Fruit fly (Drosophila melanogaster): ENCODE data around the gene Hex-t1.
A peak's percentile ranks its signal among the peaks of the same experiment; 100 is the strongest.

Gene Hex-t1

DNA sequence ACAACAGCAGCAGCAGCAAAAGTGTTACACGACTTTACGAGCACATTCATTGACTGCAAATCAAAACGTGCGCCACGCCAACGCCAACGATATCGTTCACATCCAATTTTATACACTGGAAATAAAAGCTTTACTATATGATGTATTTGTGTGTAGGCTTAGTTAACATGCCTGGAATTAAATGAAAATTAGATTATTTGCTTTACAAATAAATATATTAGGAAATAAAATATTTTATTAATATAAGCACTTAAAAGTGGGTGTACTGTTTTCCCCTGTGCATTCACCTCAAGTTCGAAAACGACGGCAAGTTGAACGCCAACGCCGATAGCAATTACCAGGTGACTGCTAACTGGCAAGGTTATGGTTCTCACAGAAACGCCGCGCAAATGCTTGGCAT, 39.1 kb upstream of the Hex-t1 start (continued):
- no peak for TF ChIP-seq usp (GFP tag; optimal IDR thresholded peaks at IDR 0.05)
- no peak for TF ChIP-seq unpg (GFP tag; optimal IDR thresholded peaks at IDR 0.05)
- no peak for TF ChIP-seq CoRest (tag; optimal IDR thresholded peaks at IDR 0.05)
- TF ChIP-seq danr (GFP tag; IDR thresholded peaks at IDR 0.05) = peak; percentile 32; the same call in 1 of the 2 replicates
- peak; percentile 30 for TF ChIP-seq CG18599 (GFP tag; optimal IDR thresholded peaks at IDR 0.05)
- TF ChIP-seq HHEX (GFP tag; optimal IDR thresholded peaks at IDR 0.05) = peak; percentile 20
- TF ChIP-seq CG8089 (GFP tag; optimal IDR thresholded peaks at IDR 0.05) = no peak
- no peak for TF ChIP-seq ash1 (GFP tag; optimal IDR thresholded peaks at IDR 0.05)
- TF ChIP-seq CG2116 (GFP tag; optimal IDR thresholded peaks at IDR 0.05) = no peak
- TF ChIP-seq CG11504 (tag; optimal IDR thresholded peaks at IDR 0.05) = peak; percentile 62
- no peak for TF ChIP-seq salm (tag; optimal IDR thresholded peaks at IDR 0.05)
- TF ChIP-seq Nf-YB (GFP tag; optimal IDR thresholded peaks at IDR 0.05) = no peak
- no peak for TF ChIP-seq Six4 (GFP tag; optimal IDR thresholded peaks at IDR 0.05)
- no peak for TF ChIP-seq slou (GFP tag; optimal IDR thresholded peaks at IDR 0.05)
- TF ChIP-seq tio (GFP tag; optimal IDR thresholded peaks at IDR 0.05) = no peak
- peak; percentile 41; the same call in 1 of the 3 replicates for TF ChIP-seq Mrtf (GFP tag; IDR thresholded peaks at IDR 0.05)
- TF ChIP-seq CG42726 (GFP tag; IDR thresholded peaks at IDR 0.05; ENCODE audit: partially characterized antibody) = no peak
- no peak for TF ChIP-seq Dip3 (GFP tag; optimal IDR thresholded peaks at IDR 0.05)
- peak; percentile 23 for TF ChIP-seq Sox100B (GFP tag; optimal IDR thresholded peaks at IDR 0.05)
- peak; percentile 21 for TF ChIP-seq Meics (GFP tag; optimal IDR thresholded peaks at IDR 0.05)
- peak; percentile 60 for TF ChIP-seq CG14441 (GFP tag; IDR thresholded peaks at IDR 0.05)
- TF ChIP-seq CG11560 (tag; IDR thresholded peaks at IDR 0.05) = no peak
- no peak for TF ChIP-seq pzg (GFP tag; optimal IDR thresholded peaks at IDR 0.05)
- no peak for TF ChIP-seq CG10462 (GFP tag; optimal IDR thresholded peaks at IDR 0.05)
- TF ChIP-seq CG11456 (GFP tag; IDR thresholded peaks at IDR 0.05) = 0 out of 3 replicates have a peak, but pooled peaks have one; percentile 30
- peak; percentile 34; the same call in 1 of the 2 replicates for TF ChIP-seq CG31441 (GFP tag; IDR thresholded peaks at IDR 0.05)
- TF ChIP-seq wor (GFP tag; IDR thresholded peaks at IDR 0.05) = no peak
- peak; percentile 73 for TF ChIP-seq Drgx (GFP tag; IDR thresholded peaks at IDR 0.05)
- no peak for TF ChIP-seq CG11723 (GFP tag; optimal IDR thresholded peaks at IDR 0.05)
- TF ChIP-seq Oaz (GFP tag; IDR thresholded peaks at IDR 0.05) = no peak
- TF ChIP-seq btn (GFP tag; optimal IDR thresholded peaks at IDR 0.05) = no peak
- TF ChIP-seq CG9817 (tag; optimal IDR thresholded peaks at IDR 0.05) = peak; percentile 5
- TF ChIP-seq al (GFP tag; IDR thresholded peaks at IDR 0.05) = 0 out of 2 replicates have a peak, but pooled peaks have one; percentile 9
- no peak for TF ChIP-seq Sox102F (GFP tag; optimal IDR thresholded peaks at IDR 0.05)
- TF ChIP-seq dmrt99B (tag; optimal IDR thresholded peaks at IDR 0.05) = peak; percentile 71
- no peak for TF ChIP-seq nerfin-2 (GFP tag; IDR thresholded peaks at IDR 0.05; ENCODE audit: partially characterized antibody)
- peak; percentile 12 for TF ChIP-seq Abd-B (GFP tag; optimal IDR thresholded peaks at IDR 0.05)
- peak; percentile 67 for TF ChIP-seq CG7839 (tag; optimal IDR thresholded peaks at IDR 0.05)
- no peak for TF ChIP-seq esg (GFP tag; conservative IDR thresholded peaks at IDR 0.05)
- peak; percentile 21 for TF ChIP-seq ind (GFP tag; optimal IDR thresholded peaks at IDR 0.05)
- TF ChIP-seq corto (GFP tag; optimal IDR thresholded peaks at IDR 0.05) = no peak
- TF ChIP-seq Fer2 (tag; optimal IDR thresholded peaks at IDR 0.05) = no peak
- no peak for TF ChIP-seq vfl (GFP tag; optimal IDR thresholded peaks at IDR 0.05)
- TF ChIP-seq zfh1 (GFP tag; IDR thresholded peaks at IDR 0.05) = no peak
- TF ChIP-seq bigmax (GFP tag; optimal IDR thresholded peaks at IDR 0.05) = no peak
- TF ChIP-seq lilli (GFP tag; optimal IDR thresholded peaks at IDR 0.05) = no peak
- no peak for TF ChIP-seq bsh (GFP tag; optimal IDR thresholded peaks at IDR 0.05)
- no peak for TF ChIP-seq Scr (GFP tag; IDR thresholded peaks at IDR 0.05; ENCODE audit: partially characterized antibody)
- 0 out of 2 replicates have a peak, but pooled peaks have one; percentile 21 for TF ChIP-seq Rfx (GFP tag; IDR thresholded peaks at IDR 0.05)
- TF ChIP-seq onecut (GFP tag; IDR thresholded peaks at IDR 0.05) = no peak
- peak; percentile 39; the same call in 1 of the 2 replicates for TF ChIP-seq ssp (GFP tag; IDR thresholded peaks at IDR 0.05)

All from whole organism, embryonic.